Worm (Caenorhabditis elegans) whole organism, L4 larva: ENCODE results near the gene acdh-13.

Experiments
- F44E2.7 ChIP-seq: fragments of 200-800 bp; sonication (Bioruptor generic); IDR thresholded peaks from 2 replicates; pipeline ENCODE4 v2.1.2; 2022; ENCODE audit warnings: missing genetic modification characterization, missing compliant biosample characterization
- hlh-30 ChIP-seq: sonication (generic microtip); optimal IDR thresholded peaks from 2 replicates; lab custom pipeline; 2017; ENCODE audit warnings: antibody characterized with exemption, mild to moderate bottlenecking, missing genetic modification characterization, missing compliant biosample characterization; ENCODE audit not compliant: insufficient read depth

ce11 chrIV:8481308-8481707 is 17.3 kb downstream of the acdh-13 start, which contains the start of gene spp-8:
- TF ChIP-seq hlh-30 (peak; percentile 67), F44E2.7 (GFP tag; lab: Robert Waterston, UW) (no peak)
